Worm (Caenorhabditis elegans) whole organism, early embryonic: ENCODE data around the gene sru-26.
"Not testable (repeated sequence)": the region's sequence is repeated elsewhere in the genome, so short reads cannot be mapped to it uniquely, and the experiment has no call there.

Source experiments
- B0310.2 ChIP-seq: sonication (generic microtip); optimal IDR thresholded peaks from 2 replicates; lab custom pipeline; 2016; ENCODE audit warnings: mild to moderate bottlenecking, missing genetic modification characterization, missing compliant biosample characterization
- F13C5.2 ChIP-seq: sonication (generic microtip); optimal IDR thresholded peaks from 2 replicates; lab custom pipeline; 2017; ENCODE audit warnings: mild to moderate bottlenecking, missing genetic modification characterization, inconsistent platforms, missing compliant biosample characterization
- aly-1 ChIP-seq: sonication (generic microtip); optimal IDR thresholded peaks from 2 replicates; lab custom pipeline; 2016; ENCODE audit warnings: missing genetic modification characterization, missing compliant biosample characterization
- ama-1 ChIP-seq: fragments of 150-350 bp; optimal IDR thresholded peaks from 2 replicates; lab custom pipeline; 2014
- ceh-13 ChIP-seq: fragments of 200-800 bp; sonication (Bioruptor generic); optimal IDR thresholded peaks from 2 replicates; lab custom pipeline; 2018; ENCODE audit warnings: mild to moderate bottlenecking, missing genetic modification characterization, missing compliant biosample characterization
- ceh-36 ChIP-seq: sonication (generic microtip); optimal IDR thresholded peaks from 2 replicates; lab custom pipeline; 2016; ENCODE audit warnings: missing genetic modification characterization, inconsistent platforms, missing compliant biosample characterization
- ets-7 ChIP-seq: sonication (generic microtip); optimal IDR thresholded peaks from 2 replicates; lab custom pipeline; 2016; ENCODE audit warnings: missing genotype, missing genetic modification characterization, missing compliant biosample characterization
- flt-1 ChIP-seq: fragments of 200-800 bp; sonication (Bioruptor generic); IDR thresholded peaks from 2 replicates; pipeline ENCODE4 v1.3.6; 2022; ENCODE audit warnings: missing genetic modification characterization, missing compliant biosample characterization
- hmbx-1 ChIP-seq: sonication (generic microtip); optimal IDR thresholded peaks from 2 replicates; lab custom pipeline; 2016; ENCODE audit warnings: mild to moderate bottlenecking, missing genetic modification characterization, missing compliant biosample characterization
- hmg-4 ChIP-seq: fragments of 200-800 bp; sonication (Bioruptor generic); optimal IDR thresholded peaks from 2 replicates; lab custom pipeline; 2018; ENCODE audit warnings: mild to moderate bottlenecking, missing genetic modification characterization, missing compliant biosample characterization
- hnd-1 ChIP-seq: sonication (generic microtip); optimal IDR thresholded peaks from 2 replicates; lab custom pipeline; 2016; ENCODE audit warnings: missing genetic modification characterization, missing compliant biosample characterization
- scrt-1 ChIP-seq: fragments of 200-800 bp; sonication (Bioruptor generic); IDR thresholded peaks from 2 replicates; pipeline ENCODE4 v1.3.6; 2022; ENCODE audit warnings: missing genetic modification characterization, missing compliant biosample characterization
- sea-1 ChIP-seq: fragments of 200-800 bp; sonication (Bioruptor generic); conservative IDR thresholded peaks from 2 replicates; pipeline ENCODE4 v1.3.6; 2022; ENCODE audit warnings: missing genetic modification characterization, missing compliant biosample characterization
- tbx-11 ChIP-seq: fragments of 200-800 bp; sonication (Bioruptor generic); IDR thresholded peaks from 2 replicates; pipeline ENCODE4 v1.3.6; 2022; ENCODE audit warnings: missing genetic modification characterization, missing compliant biosample characterization
- tbx-37 ChIP-seq: fragments of 200-800 bp; sonication (Bioruptor generic); conservative IDR thresholded peaks from 2 replicates; pipeline ENCODE4 v1.3.6; 2022; ENCODE audit warnings: missing genetic modification reagents, missing genetic modification characterization, missing compliant biosample characterization
- tra-4 ChIP-seq: sonication (generic microtip); optimal IDR thresholded peaks from 2 replicates; lab custom pipeline; 2017; ENCODE audit warnings: missing genetic modification characterization, missing compliant biosample characterization

sru-26 gene

ce11 chrIV:12454115-12454514 lies 33.2 kb upstream of the sru-26 start, which contains the start of gene spe-44:
spe-44 (minus strand) TSS chrIV:12454215.
- TF ChIP-seq F13C5.2 (tag; lab: Kevin White, UChicago): no peak

ce11 chrIV:12454750-12455149 lies 32.5 kb upstream of the sru-26 start, which contains the start of gene smz-1:
smz-1 (plus strand) TSS chrIV:12455050.
- TF ChIP-seq ceh-36 (tag; lab: Kevin White, UChicago) (no peak), F13C5.2 (tag; lab: Kevin White, UChicago) (no peak), tbx-37 (GFP tag; lab: Robert Waterston, UW) (no peak), scrt-1 (GFP tag; lab: Robert Waterston, UW) (no peak), tbx-11 (GFP tag; lab: Robert Waterston, UW) (no peak), ceh-13 (GFP tag; lab: Kevin White, UChicago) (no peak), B0310.2 (tag; lab: Kevin White, UChicago) (no peak), hnd-1 (tag; lab: Kevin White, UChicago) (no peak), ama-1 (lab: Kevin White, UChicago) (no peak), tra-4 (tag; lab: Kevin White, UChicago) (no peak), ets-7 (tag; lab: Kevin White, UChicago) (no peak), hmbx-1 (no peak), hmg-4 (GFP tag; lab: Kevin White, UChicago) (no peak), aly-1 (tag; lab: Kevin White, UChicago) (no peak)

- TF ChIP-seq flt-1 (no peak), B0310.2 (tag; lab: Kevin White, UChicago) (no peak), tbx-11 (GFP tag; lab: Robert Waterston, UW) (no peak), F13C5.2 (tag; lab: Kevin White, UChicago) (no peak), hnd-1 (tag; lab: Kevin White, UChicago) (no peak), ama-1 (lab: Kevin White, UChicago) (no peak), ets-7 (tag; lab: Kevin White, UChicago) (no peak), tra-4 (tag; lab: Kevin White, UChicago) (no peak), hmg-4 (GFP tag; lab: Kevin White, UChicago) (no peak), sea-1 (GFP tag; lab: Robert Waterston, UW) (no peak)
Measured at ce11 chrIV:12456613-12457012, 30.7 kb upstream of the sru-26 start, which contains the start of gene C25G4.7. C25G4.7 (plus strand) TSS chrIV:12456913.

DNA sequence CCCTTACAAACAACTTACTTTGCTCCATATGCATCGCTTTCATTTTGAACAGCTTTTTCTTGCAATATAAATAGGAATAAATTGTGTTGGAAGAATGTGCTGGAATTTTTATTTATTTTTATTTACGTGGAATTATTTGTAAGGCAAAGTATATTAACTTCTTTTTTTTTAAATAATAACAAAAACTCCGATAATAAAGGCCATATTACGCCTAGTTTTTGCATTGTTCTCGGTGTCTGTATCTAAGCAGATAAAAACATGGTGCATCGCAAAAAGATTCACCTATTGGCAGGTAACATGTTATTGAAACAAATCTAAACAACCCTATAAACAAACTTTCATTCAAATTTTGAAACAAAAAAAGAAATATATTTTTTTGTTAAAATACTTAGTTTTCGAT lies 23.9 kb upstream of the sru-26 start, which contains the start of gene C25G4.8:
TSS of gene C25G4.8 (minus strand) at position 101 of the 400 bp plus-strand sequence.
- TF ChIP-seq hmbx-1 (no peak), aly-1 (tag; lab: Kevin White, UChicago) (no peak), F13C5.2 (tag; lab: Kevin White, UChicago) (no peak), flt-1 (no peak)

DNA sequence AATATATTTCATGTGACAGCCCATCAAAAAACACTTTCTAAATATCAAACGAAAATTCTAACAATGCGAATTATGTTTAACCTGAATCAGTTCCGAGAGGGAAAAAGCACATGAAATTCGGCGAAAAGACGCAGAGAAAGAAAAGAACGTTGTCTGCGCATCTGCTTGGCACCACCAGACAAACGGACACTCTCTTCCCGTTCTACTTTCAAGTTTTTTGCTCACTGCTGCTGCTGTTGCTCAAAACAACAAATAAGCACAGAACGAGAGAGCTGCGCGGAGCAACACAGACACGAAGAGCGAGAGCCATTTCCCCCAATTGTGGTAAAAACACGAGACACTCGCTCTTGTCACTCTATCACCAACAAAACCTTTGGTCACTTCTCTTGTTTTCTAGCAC lies 22.5 kb upstream of the sru-26 start:
- no peak for TF ChIP-seq ceh-36 (tag; lab: Kevin White, UChicago)
- TF ChIP-seq tbx-37 (GFP tag; lab: Robert Waterston, UW): no peak
- no peak for TF ChIP-seq F13C5.2 (tag; lab: Kevin White, UChicago)
- TF ChIP-seq hnd-1 (tag; lab: Kevin White, UChicago): no peak
- no peak for TF ChIP-seq ets-7 (tag; lab: Kevin White, UChicago)

- TF ChIP-seq ets-7 (tag; lab: Kevin White, UChicago) (no peak), sea-1 (GFP tag; lab: Robert Waterston, UW) (no peak), B0310.2 (tag; lab: Kevin White, UChicago) (no peak)
Measured at ce11 chrIV:12467761-12468160, 19.5 kb upstream of the sru-26 start.

- TF ChIP-seq aly-1 (tag; lab: Kevin White, UChicago) (no peak), ets-7 (tag; lab: Kevin White, UChicago) (no peak), ama-1 (lab: Kevin White, UChicago) (no peak), ceh-36 (tag; lab: Kevin White, UChicago) (no peak)
Measured at ce11 chrIV:12468359-12468758, 18.9 kb upstream of the sru-26 start, which contains the start of gene igdb-2. igdb-2 (plus strand) TSS chrIV:12468659.

- not testable (repeated sequence) for TF ChIP-seq tbx-37 (GFP tag; lab: Robert Waterston, UW); B0310.2 (tag; lab: Kevin White, UChicago); ceh-13 (GFP tag; lab: Kevin White, UChicago)
Measured at ce11 chrIV:12476942-12477341, 10.4 kb upstream of the sru-26 start, which contains the start of gene T04A11.1. T04A11.1 (minus strand) TSS chrIV:12477042.

DNA sequence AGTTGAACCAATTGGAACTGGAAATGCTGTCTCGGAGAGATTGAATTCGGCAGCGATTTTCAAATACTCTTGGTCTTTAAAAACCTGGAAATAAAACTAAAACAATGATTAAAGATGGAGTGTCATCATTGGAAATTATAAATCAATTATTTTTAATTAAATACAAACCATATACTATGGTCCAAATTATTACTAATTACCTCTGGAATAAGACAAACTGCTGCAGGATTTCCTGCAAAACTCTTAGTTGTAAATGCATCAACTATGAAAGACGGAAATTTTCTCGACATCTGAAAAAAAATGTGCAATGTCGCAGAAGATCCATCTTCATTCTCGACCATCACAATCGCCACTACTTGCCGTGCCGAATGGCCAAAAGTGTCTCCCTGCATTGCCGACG lies 8.6 kb upstream of the sru-26 start, which contains the start of gene igdb-1:
TSS of gene igdb-1 (plus strand) at position 301 of the 400 bp plus-strand sequence.
- TF ChIP-seq F13C5.2 (tag; lab: Kevin White, UChicago); B0310.2 (tag; lab: Kevin White, UChicago); hmbx-1: not testable (repeated sequence)
